Worm (Caenorhabditis elegans) whole organism, late embryonic: Measurements from ENCODE around the gene ZK673.4.
"Not testable (repeated sequence)": the region's sequence is repeated elsewhere in the genome, so short reads cannot be mapped to it uniquely, and the experiment has no call there.

Experiments
- C08G9.2 ChIP-seq: sonication (generic microtip); optimal IDR thresholded peaks from 2 replicates; lab custom pipeline; 2016; ENCODE audit warnings: mild to moderate bottlenecking, missing genetic modification characterization, moderate library complexity, missing compliant biosample characterization
- C38D4.7 ChIP-seq: fragments of 200-800 bp; sonication (Bioruptor generic); optimal IDR thresholded peaks from 2 replicates; lab custom pipeline; 2018; ENCODE audit warnings: mild to moderate bottlenecking, missing genetic modification characterization, moderate library complexity, missing compliant biosample characterization
- F13H6.1 ChIP-seq: sonication (generic microtip); optimal IDR thresholded peaks from 2 replicates; lab custom pipeline; 2016; ENCODE audit warnings: missing genetic modification characterization, missing compliant biosample characterization
- K09A11.1 ChIP-seq: sonication (generic microtip); optimal IDR thresholded peaks from 2 replicates; lab custom pipeline; 2017; ENCODE audit warnings: antibody characterized with exemption, mild to moderate bottlenecking, missing genetic modification characterization, missing compliant biosample characterization; ENCODE audit not compliant: insufficient read depth
- Y22D7AL.16 ChIP-seq: sonication (generic microtip); optimal IDR thresholded peaks from 2 replicates; lab custom pipeline; 2016; ENCODE audit warnings: missing genetic modification characterization, missing compliant biosample characterization
- ahr-1 ChIP-seq: sonication (generic microtip); optimal IDR thresholded peaks from 2 replicates; lab custom pipeline; 2016; ENCODE audit warnings: missing genetic modification characterization, missing compliant biosample characterization
- ama-1 ChIP-seq: fragments of 150-350 bp; optimal IDR thresholded peaks from 2 replicates; lab custom pipeline; 2014
- ceh-19 ChIP-seq: fragments of 200-800 bp; sonication (Bioruptor generic); optimal IDR thresholded peaks from 2 replicates; lab custom pipeline; 2018; ENCODE audit warnings: mild to moderate bottlenecking, missing genetic modification characterization, missing compliant biosample characterization
- ceh-22 ChIP-seq: sonication (generic microtip); optimal IDR thresholded peaks from 2 replicates; lab custom pipeline; 2017; ENCODE audit warnings: missing biosample characterization, missing genetic modification characterization
- ceh-24 ChIP-seq: sonication (generic microtip); optimal IDR thresholded peaks from 2 replicates; lab custom pipeline; 2016; ENCODE audit warnings: mild to moderate bottlenecking, missing genetic modification characterization, missing compliant biosample characterization
- ceh-48 ChIP-seq: sonication (generic microtip); optimal IDR thresholded peaks from 2 replicates; lab custom pipeline; 2016; ENCODE audit warnings: missing genetic modification characterization, inconsistent platforms, missing compliant biosample characterization
- ceh-9 ChIP-seq: sonication (generic microtip); optimal IDR thresholded peaks from 2 replicates; lab custom pipeline; 2016; ENCODE audit warnings: mild to moderate bottlenecking, missing genetic modification characterization, inconsistent platforms, missing compliant biosample characterization
- elt-2 ChIP-seq: sonication (generic microtip); optimal IDR thresholded peaks from 2 replicates; lab custom pipeline; 2016; ENCODE audit warnings: missing genetic modification reagents, missing genetic modification characterization, missing compliant biosample characterization
- elt-4 ChIP-seq: sonication (generic microtip); optimal IDR thresholded peaks from 2 replicates; lab custom pipeline; 2016; ENCODE audit warnings: missing genetic modification characterization, missing compliant biosample characterization
- fax-1 ChIP-seq: sonication (generic microtip); optimal IDR thresholded peaks from 2 replicates; lab custom pipeline; 2016; ENCODE audit warnings: missing genotype, missing genetic modification characterization, missing compliant biosample characterization
- hlh-13 ChIP-seq: fragments of 200-800 bp; sonication (Bioruptor generic); optimal IDR thresholded peaks from 2 replicates; lab custom pipeline; 2018; ENCODE audit warnings: mild to moderate bottlenecking, missing genetic modification characterization, missing compliant biosample characterization
- hlh-30 ChIP-seq: sonication (generic microtip); optimal IDR thresholded peaks from 2 replicates; lab custom pipeline; 2017; ENCODE audit warnings: antibody characterized with exemption, missing genetic modification characterization, missing compliant biosample characterization; ENCODE audit not compliant: insufficient read depth
- lim-6 ChIP-seq: sonication (generic microtip); optimal IDR thresholded peaks from 2 replicates; lab custom pipeline; 2016; ENCODE audit warnings: missing genetic modification characterization, missing compliant biosample characterization
- nhr-232 ChIP-seq: sonication (generic microtip); optimal IDR thresholded peaks from 2 replicates; lab custom pipeline; 2016; ENCODE audit warnings: missing genetic modification characterization, missing compliant biosample characterization
- npax-4 ChIP-seq: sonication (generic microtip); optimal IDR thresholded peaks from 2 replicates; lab custom pipeline; 2016; ENCODE audit warnings: missing genetic modification characterization, missing compliant biosample characterization
- pax-1 ChIP-seq: fragments of 150-350 bp; optimal IDR thresholded peaks from 2 replicates; lab custom pipeline; 2014; ENCODE audit warnings: missing biosample characterization, missing genetic modification characterization
- pha-4 ChIP-seq: fragments of 150-350 bp; optimal IDR thresholded peaks from 2 replicates; lab custom pipeline; 2018; ENCODE audit warnings: missing biosample characterization, missing genetic modification reagents, missing genetic modification characterization
- pros-1 ChIP-seq: fragments of 150-350 bp; optimal IDR thresholded peaks from 2 replicates; lab custom pipeline; 2014; ENCODE audit warnings: missing biosample characterization, missing genetic modification reagents, missing genetic modification characterization
- rnt-1 ChIP-seq: sonication (generic microtip); optimal IDR thresholded peaks from 2 replicates; lab custom pipeline; 2016; ENCODE audit warnings: missing genetic modification characterization, missing compliant biosample characterization
- sdc-2 ChIP-seq: sonication (generic microtip); optimal IDR thresholded peaks from 2 replicates; lab custom pipeline; 2016; ENCODE audit warnings: missing genotype, missing genetic modification characterization, missing compliant biosample characterization
- sox-4 ChIP-seq: sonication (generic microtip); optimal IDR thresholded peaks from 2 replicates; lab custom pipeline; 2017; ENCODE audit warnings: mild to moderate bottlenecking, missing genetic modification characterization, inconsistent platforms, missing compliant biosample characterization
- unc-42 ChIP-seq: sonication (generic microtip); optimal IDR thresholded peaks from 2 replicates; lab custom pipeline; 2016; ENCODE audit warnings: missing genotype, missing genetic modification characterization, missing compliant biosample characterization
- unc-55 ChIP-seq: sonication (generic microtip); optimal IDR thresholded peaks from 2 replicates; lab custom pipeline; 2017; ENCODE audit warnings: missing biosample characterization, missing genetic modification reagents, missing genetic modification characterization
- ztf-16 ChIP-seq: sonication (generic microtip); optimal IDR thresholded peaks from 2 replicates; lab custom pipeline; 2017; ENCODE audit warnings: missing genetic modification characterization, missing compliant biosample characterization

Gene ZK673.4

ce11 chrII:10482899-10483298 lies 30.2 kb downstream of the ZK673.4 start:
- TF ChIP-seq ceh-48 (no peak), fax-1 (no peak), F13H6.1 (tag; lab: Kevin White, UChicago) (no peak), ztf-16 (tag; lab: Kevin White, UChicago) (no peak), ceh-19 (no peak), pax-1 (tag; lab: Kevin White, UChicago) (no peak), elt-2 (tag; lab: Kevin White, UChicago) (no peak), C38D4.7 (GFP tag; lab: Kevin White, UChicago) (no peak), ceh-22 (no peak), ceh-9 (no peak), pha-4 (tag; lab: Kevin White, UChicago) (no peak), nhr-232 (tag; lab: Kevin White, UChicago) (no peak)
- TF ChIP-seq, all 69 proteins: peak for 0

- no peak for TF ChIP-seq lim-6 (tag; lab: Kevin White, UChicago)
These were observed 31.1 kb downstream of the ZK673.4 start for ce11 chrII:10483860-10484259.

- TF ChIP-seq sdc-2 (tag; lab: Kevin White, UChicago): no peak
- TF ChIP-seq hlh-13 (GFP tag; lab: Kevin White, UChicago): no peak
- TF ChIP-seq sox-4 (tag; lab: Kevin White, UChicago): no peak
- TF ChIP-seq ceh-22: no peak
- TF ChIP-seq K09A11.1 (tag; lab: Kevin White, UChicago): no peak
These were observed 32.9 kb downstream of the ZK673.4 start for ce11 chrII:10485640-10486039.

- TF ChIP-seq ceh-24 (tag; lab: Kevin White, UChicago): no peak
- TF ChIP-seq ahr-1 (tag; lab: Kevin White, UChicago): no peak
These were observed 34.0 kb downstream of the ZK673.4 start, which contains the start of gene ZK666.15 for ce11 chrII:10486738-10487137. ZK666.15 (plus strand) TSS chrII:10487038.

ce11 chrII:10490329-10490728 lies 37.6 kb downstream of the ZK673.4 start, which contains the start of gene clec-61:
clec-61 (minus strand) TSS chrII:10490537.
- no peak for TF ChIP-seq hlh-30 (tag; lab: Kevin White, UChicago)
- no peak for TF ChIP-seq pax-1 (tag; lab: Kevin White, UChicago)
- TF ChIP-seq ahr-1 (tag; lab: Kevin White, UChicago): no peak
- no peak for TF ChIP-seq npax-4
- TF ChIP-seq, all 69 proteins: peak for 0

- not testable (repeated sequence) for TF ChIP-seq unc-42 (tag; lab: Kevin White, UChicago); ama-1; ceh-19
These were observed 40.3 kb downstream of the ZK673.4 start, which contains the start of gene ZK666.8 for ce11 chrII:10493034-10493433. ZK666.8 (minus strand) TSS chrII:10493134.

- TF ChIP-seq lim-6 (tag; lab: Kevin White, UChicago) (no peak), pros-1 (tag; lab: Kevin White, UChicago) (no peak), unc-55 (GFP tag; lab: Kevin White, UChicago) (no peak), C08G9.2 (tag; lab: Kevin White, UChicago) (no peak)
These were observed 41.7 kb downstream of the ZK673.4 start, which contains the start of gene ZK666.14 for ce11 chrII:10494467-10494866. ZK666.14 (plus strand) TSS chrII:10494767.

- TF ChIP-seq Y22D7AL.16 (tag; lab: Kevin White, UChicago): no peak
- TF ChIP-seq pha-4 (tag; lab: Kevin White, UChicago): no peak
- no peak for TF ChIP-seq rnt-1
- TF ChIP-seq elt-4 (tag; lab: Kevin White, UChicago): no peak
These were observed 43.2 kb downstream of the ZK673.4 start, which contains the start of gene ZK666.12 for ce11 chrII:10495912-10496311. ZK666.12 (plus strand) TSS chrII:10496212.
